Worm (Caenorhabditis elegans) whole organism, L1 larva: Measurements from ENCODE around the gene col-95.

Experiments used
- C04F5.9 ChIP-seq: sonication (generic microtip); optimal IDR thresholded peaks from 2 replicates; lab custom pipeline; 2016; ENCODE audit warnings: missing genetic modification characterization, missing compliant biosample characterization
- C16A3.4 ChIP-seq: fragments of 150-350 bp; optimal IDR thresholded peaks from 2 replicates; lab custom pipeline; 2014; ENCODE audit warnings: missing biosample characterization, missing genetic modification characterization
- F16B12.6 ChIP-seq: fragments of 150-350 bp; optimal IDR thresholded peaks from 2 replicates; lab custom pipeline; 2014; ENCODE audit warnings: missing biosample characterization, missing genetic modification characterization
- alr-1 ChIP-seq: fragments of 200-800 bp; sonication (Bioruptor generic); optimal IDR thresholded peaks from 2 replicates; lab custom pipeline; 2018; ENCODE audit warnings: borderline replicate concordance, mild to moderate bottlenecking, missing genetic modification characterization, missing compliant biosample characterization
- aly-2 ChIP-seq: fragments of 150-350 bp; optimal IDR thresholded peaks from 2 replicates; lab custom pipeline; 2014; ENCODE audit warnings: missing biosample characterization, missing genetic modification characterization
- ama-1 ChIP-seq: fragments of 150-350 bp; optimal IDR thresholded peaks from 2 replicates; lab custom pipeline; 2014
- ceh-8 ChIP-seq: fragments of 200-800 bp; sonication (Bioruptor generic); optimal IDR thresholded peaks from 2 replicates; lab custom pipeline; 2018; ENCODE audit warnings: mild to moderate bottlenecking, missing genetic modification characterization, moderate library complexity, missing compliant biosample characterization
- ceh-82 ChIP-seq, 3 experiments: fragments of 150-350 bp in 1 of 3; sonication (generic microtip) in 2 of 3; optimal IDR thresholded peaks; 2 replicates each; lab custom pipeline; 2014 to 2017; ENCODE audit warnings: missing biosample characterization in 3 of 3, missing genetic modification characterization in 3 of 3
- ceh-88 ChIP-seq: fragments of 200-800 bp; sonication (Bioruptor generic); IDR thresholded peaks from 2 replicates; pipeline ENCODE4 v1.3.6; 2022; ENCODE audit warnings: missing genetic modification characterization, missing compliant biosample characterization
- ceh-90 ChIP-seq: sonication (generic microtip); optimal IDR thresholded peaks from 2 replicates; lab custom pipeline; 2016; ENCODE audit warnings: missing genetic modification characterization, missing compliant biosample characterization
- ces-1 ChIP-seq: fragments of 150-350 bp; optimal IDR thresholded peaks from 2 replicates; lab custom pipeline; 2014; ENCODE audit warnings: missing biosample characterization, missing genetic modification reagents, missing genetic modification characterization
- dpl-1 ChIP-seq, 3 experiments: fragments of 150-350 bp in 2 of 3; sonication (generic microtip) in 1 of 3; optimal IDR thresholded peaks; 2 replicates each; lab custom pipeline; 2014 to 2017; ENCODE audit warnings: missing biosample characterization in 3 of 3, missing genetic modification characterization in 3 of 3, missing genetic modification reagents in 3 of 3
- egl-27 ChIP-seq, 2 experiments: fragments of 150-350 bp in 1 of 2; sonication (generic microtip); optimal IDR thresholded peaks; 3 replicates each; lab custom pipeline; 2017 to 2018; ENCODE audit warnings: missing biosample characterization in 2 of 2, missing genetic modification characterization in 2 of 2, missing genetic modification reagents in 2 of 2
- elt-2 ChIP-seq: sonication (generic microtip); optimal IDR thresholded peaks from 2 replicates; lab custom pipeline; 2016; ENCODE audit warnings: missing genetic modification characterization, mild to moderate bottlenecking, inconsistent platforms, missing compliant biosample characterization, missing genetic modification reagents
- elt-3 ChIP-seq, 6 experiments: fragments of 150-350 bp in 1 of 6; sonication (generic microtip); optimal IDR thresholded peaks; 2 replicates each; lab custom pipeline; 2017 to 2018; ENCODE audit warnings: missing biosample characterization in 6 of 6, missing genetic modification characterization in 6 of 6, inconsistent platforms in 1 of 6
- ets-5 ChIP-seq: fragments of 200-800 bp; sonication (Bioruptor generic); IDR thresholded peaks from 2 replicates; pipeline ENCODE4 v1.3.6; 2022; ENCODE audit warnings: missing genetic modification characterization, missing compliant biosample characterization
- fkh-10 ChIP-seq: sonication (generic microtip); optimal IDR thresholded peaks from 2 replicates; lab custom pipeline; 2017; ENCODE audit warnings: missing biosample characterization, missing genetic modification reagents, missing genetic modification characterization
- fkh-4 ChIP-seq: sonication (generic microtip); optimal IDR thresholded peaks from 2 replicates; lab custom pipeline; 2016; ENCODE audit warnings: missing compliant biosample characterization, missing genetic modification characterization, borderline replicate concordance
- fkh-8 ChIP-seq: sonication (generic microtip); optimal IDR thresholded peaks from 2 replicates; lab custom pipeline; 2016; ENCODE audit warnings: mild to moderate bottlenecking, missing genetic modification characterization, missing compliant biosample characterization
- grh-1 ChIP-seq: fragments of 200-800 bp; sonication (Bioruptor generic); IDR thresholded peaks from 2 replicates; pipeline ENCODE4 v1.3.6; 2022; ENCODE audit warnings: missing genetic modification reagents, missing genetic modification characterization, missing compliant biosample characterization
- hlh-17 ChIP-seq: fragments of 200-800 bp; sonication (Bioruptor generic); optimal IDR thresholded peaks from 2 replicates; lab custom pipeline; 2018; ENCODE audit warnings: missing genetic modification characterization, mild to moderate bottlenecking, missing compliant biosample characterization, moderate library complexity, borderline replicate concordance
- hlh-4 ChIP-seq: sonication (generic microtip); optimal IDR thresholded peaks from 2 replicates; lab custom pipeline; 2016; ENCODE audit warnings: mild to moderate bottlenecking, missing genetic modification characterization, missing compliant biosample characterization
- irx-1 ChIP-seq: sonication (generic microtip); optimal IDR thresholded peaks from 2 replicates; lab custom pipeline; 2016; ENCODE audit warnings: missing genetic modification characterization, missing compliant biosample characterization
- jun-1 ChIP-seq: fragments of 150-350 bp; optimal IDR thresholded peaks from 2 replicates; lab custom pipeline; 2014; ENCODE audit warnings: missing biosample characterization, missing genetic modification reagents, missing genetic modification characterization
- lin-13 ChIP-seq: fragments of 150-350 bp; optimal IDR thresholded peaks from 2 replicates; lab custom pipeline; 2014; ENCODE audit warnings: missing biosample characterization, missing genetic modification reagents, missing genetic modification characterization
- lin-14 ChIP-seq: fragments of 200-800 bp; sonication (Bioruptor generic); optimal IDR thresholded peaks from 2 replicates; lab custom pipeline; 2018; ENCODE audit warnings: mild to moderate bottlenecking, missing genetic modification characterization, moderate library complexity, missing compliant biosample characterization
- lin-15B ChIP-seq: fragments of 150-350 bp; sonication (generic microtip); optimal IDR thresholded peaks from 3 replicates; lab custom pipeline; 2014; ENCODE audit warnings: missing biosample characterization, missing genetic modification characterization
- lir-3 ChIP-seq: sonication (generic microtip); optimal IDR thresholded peaks from 2 replicates; lab custom pipeline; 2016; ENCODE audit warnings: mild to moderate bottlenecking, missing genetic modification characterization, moderate library complexity, missing compliant biosample characterization; ENCODE audit not compliant: poor library complexity
- mab-9 ChIP-seq: fragments of 200-800 bp; sonication (Bioruptor generic); IDR thresholded peaks from 2 replicates; pipeline ENCODE4 v1.3.6; 2022; ENCODE audit warnings: missing genetic modification reagents, missing genetic modification characterization, missing compliant biosample characterization
- mef-2 ChIP-seq: fragments of 150-350 bp; optimal IDR thresholded peaks from 2 replicates; lab custom pipeline; 2014; ENCODE audit warnings: missing biosample characterization, missing genetic modification characterization
- mep-1 ChIP-seq: fragments of 150-350 bp; optimal IDR thresholded peaks from 2 replicates; lab custom pipeline; 2014; ENCODE audit warnings: missing biosample characterization, missing genetic modification characterization
- nhr-11 ChIP-seq: fragments of 150-350 bp; optimal IDR thresholded peaks from 2 replicates; lab custom pipeline; 2014; ENCODE audit warnings: missing biosample characterization, missing genetic modification characterization
- nhr-12 ChIP-seq: sonication (generic microtip); optimal IDR thresholded peaks from 2 replicates; lab custom pipeline; 2017; ENCODE audit warnings: missing biosample characterization, missing genetic modification characterization
- nhr-19 ChIP-seq: fragments of 200-800 bp; sonication (Bioruptor generic); conservative IDR thresholded peaks from 2 replicates; pipeline ENCODE4 v1.3.6; 2022; ENCODE audit warnings: missing genetic modification characterization, missing compliant biosample characterization
- nhr-237 ChIP-seq: fragments of 150-350 bp; optimal IDR thresholded peaks from 2 replicates; lab custom pipeline; 2014; ENCODE audit warnings: missing biosample characterization, missing genetic modification characterization
- nhr-28 ChIP-seq: fragments of 150-350 bp; optimal IDR thresholded peaks from 2 replicates; lab custom pipeline; 2014; ENCODE audit warnings: missing biosample characterization, missing genetic modification characterization
- nhr-71 ChIP-seq: sonication (generic microtip); optimal IDR thresholded peaks from 2 replicates; lab custom pipeline; 2016; ENCODE audit warnings: mild to moderate bottlenecking, missing genetic modification characterization, moderate library complexity, missing compliant biosample characterization
- nhr-76 ChIP-seq: sonication (generic microtip); optimal IDR thresholded peaks from 2 replicates; lab custom pipeline; 2017; ENCODE audit warnings: missing biosample characterization, missing genetic modification characterization
- nhr-90 ChIP-seq: sonication (generic microtip); optimal IDR thresholded peaks from 2 replicates; lab custom pipeline; 2016; ENCODE audit warnings: mild to moderate bottlenecking, missing genetic modification characterization, missing compliant biosample characterization; ENCODE audit not compliant: poor library complexity
- pag-3 ChIP-seq: sonication (generic microtip); optimal IDR thresholded peaks from 2 replicates; lab custom pipeline; 2017; ENCODE audit warnings: missing genetic modification characterization, mild to moderate bottlenecking, missing compliant biosample characterization, antibody characterized with exemption, borderline replicate concordance; ENCODE audit not compliant: insufficient read depth
- pax-3 ChIP-seq: fragments of 200-800 bp; sonication (Bioruptor generic); optimal IDR thresholded peaks from 2 replicates; lab custom pipeline; 2018; ENCODE audit warnings: mild to moderate bottlenecking, missing genetic modification characterization, moderate library complexity, missing compliant biosample characterization
- snpc-4 ChIP-seq: fragments of 150-350 bp; optimal IDR thresholded peaks from 2 replicates; lab custom pipeline; 2014; ENCODE audit warnings: missing biosample characterization, missing genetic modification characterization
- snu-23 ChIP-seq: sonication (generic microtip); optimal IDR thresholded peaks from 2 replicates; lab custom pipeline; 2016; ENCODE audit warnings: missing genetic modification characterization, missing compliant biosample characterization
- sox-4 ChIP-seq: sonication (generic microtip); optimal IDR thresholded peaks from 2 replicates; lab custom pipeline; 2016; ENCODE audit warnings: missing genetic modification characterization, missing compliant biosample characterization
- sup-37 ChIP-seq: fragments of 200-800 bp; sonication (Bioruptor generic); optimal IDR thresholded peaks from 2 replicates; lab custom pipeline; 2018; ENCODE audit warnings: mild to moderate bottlenecking, missing genetic modification characterization, missing compliant biosample characterization
- tbx-2 ChIP-seq: sonication (generic microtip); optimal IDR thresholded peaks from 2 replicates; lab custom pipeline; 2016; ENCODE audit warnings: missing genetic modification characterization, missing compliant biosample characterization
- unc-30 ChIP-seq: sonication (generic microtip); optimal IDR thresholded peaks from 2 replicates; lab custom pipeline; 2017; ENCODE audit warnings: missing biosample characterization, missing genetic modification characterization
- unc-86 ChIP-seq: sonication (generic microtip); optimal IDR thresholded peaks from 2 replicates; lab custom pipeline; 2016; ENCODE audit warnings: missing genetic modification characterization, missing compliant biosample characterization
- unc-98 ChIP-seq: fragments of 200-800 bp; sonication (Bioruptor generic); IDR thresholded peaks from 2 replicates; pipeline ENCODE4 v1.3.6; 2022; ENCODE audit warnings: missing genetic modification characterization, missing compliant biosample characterization
- xbp-1 ChIP-seq: sonication (generic microtip); optimal IDR thresholded peaks from 2 replicates; lab custom pipeline; 2016; ENCODE audit warnings: missing genetic modification characterization, missing compliant biosample characterization
- zag-1 ChIP-seq: fragments of 150-350 bp; optimal IDR thresholded peaks from 2 replicates; lab custom pipeline; 2014; ENCODE audit warnings: missing biosample characterization, missing genetic modification characterization
- zip-4 ChIP-seq: fragments of 200-800 bp; sonication (Bioruptor generic); optimal IDR thresholded peaks from 2 replicates; lab custom pipeline; 2018; ENCODE audit warnings: mild to moderate bottlenecking, missing genetic modification characterization, moderate library complexity, missing compliant biosample characterization
- ztf-4 ChIP-seq: fragments of 150-350 bp; optimal IDR thresholded peaks from 2 replicates; lab custom pipeline; 2014; ENCODE audit warnings: missing biosample characterization, missing genetic modification characterization

Gene col-95

DNA sequence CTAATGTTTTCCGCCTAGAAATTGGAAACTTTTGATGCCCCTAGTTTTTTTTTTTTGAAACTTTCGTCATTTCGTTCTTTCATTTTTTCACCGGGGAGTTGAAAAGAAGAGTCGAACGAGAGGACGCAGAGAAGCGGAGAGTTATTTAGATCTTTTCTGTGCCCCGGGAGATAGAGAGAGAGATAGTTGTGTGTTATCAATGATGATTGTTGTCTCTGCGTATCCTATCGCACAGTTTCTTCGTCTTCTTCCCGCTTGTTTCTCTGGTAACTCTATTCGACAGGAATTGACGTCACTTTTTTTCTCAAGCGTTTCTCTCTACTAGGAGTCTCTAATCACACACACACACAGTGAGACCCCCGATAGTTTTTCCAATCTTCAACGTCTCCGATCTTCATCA lies 14.5 kb upstream of the col-95 start:
- TF ChIP-seq sup-37 (GFP tag; lab: Kevin White, UChicago): no peak
- peak; percentile 66 for TF ChIP-seq nhr-90 (tag; lab: Kevin White, UChicago)
- no peak for TF ChIP-seq aly-2 (tag; lab: Kevin White, UChicago)
- no peak for TF ChIP-seq irx-1 (tag; lab: Kevin White, UChicago)
- TF ChIP-seq elt-3 (tag; optimal IDR thresholded peaks at IDR 0.05; lab: Kevin White, UChicago): peak in 4 of 6 experiments; percentile 35 to 95 (median 82)
- TF ChIP-seq nhr-76 (tag; lab: Kevin White, UChicago): no peak
- no peak for TF ChIP-seq grh-1
- no peak for TF ChIP-seq mab-9
- no peak for TF ChIP-seq ces-1 (GFP tag; lab: Kevin White, UChicago)
- peak; percentile 68 for TF ChIP-seq tbx-2 (tag; lab: Kevin White, UChicago)
- TF ChIP-seq nhr-12 (tag; lab: Kevin White, UChicago): no peak
- no peak for TF ChIP-seq unc-98 (GFP tag; lab: Robert Waterston, UW)
- TF ChIP-seq ceh-82 (tag; optimal IDR thresholded peaks at IDR 0.05; lab: Kevin White, UChicago): peak in 2 of 3 experiments; percentile 6 to 8
- TF ChIP-seq jun-1 (tag; lab: Kevin White, UChicago): peak; percentile 59
- TF ChIP-seq pax-3: peak; percentile 21
- TF ChIP-seq C04F5.9 (tag; lab: Kevin White, UChicago): no peak
- TF ChIP-seq snpc-4: no peak
- TF ChIP-seq snu-23: peak; percentile 78
- peak; percentile 33 for TF ChIP-seq xbp-1
- TF ChIP-seq ceh-8 (GFP tag; lab: Kevin White, UChicago): no peak
- peak; percentile 25 for TF ChIP-seq lin-13 (GFP tag; lab: Kevin White, UChicago)
- TF ChIP-seq dpl-1 (GFP tag; optimal IDR thresholded peaks at IDR 0.05; lab: Kevin White, UChicago): peak; percentile 11 to 17 (median 16)
- TF ChIP-seq ets-5 (GFP tag; lab: Robert Waterston, UW): no peak
- no peak for TF ChIP-seq pag-3 (tag; lab: Kevin White, UChicago)
- TF ChIP-seq zag-1: no peak
- no peak for TF ChIP-seq F16B12.6 (tag; lab: Kevin White, UChicago)
- no peak for TF ChIP-seq nhr-28 (tag; lab: Kevin White, UChicago)
- TF ChIP-seq lir-3: peak; percentile 6
- peak; percentile 61 for TF ChIP-seq C16A3.4 (tag; lab: Kevin White, UChicago)
- TF ChIP-seq fkh-10 (GFP tag; lab: Kevin White, UChicago): no peak
- no peak for TF ChIP-seq unc-86
- no peak for TF ChIP-seq fkh-4 (tag; lab: Kevin White, UChicago)
- TF ChIP-seq lin-14 (GFP tag; lab: Kevin White, UChicago): peak; percentile 83
- no peak for TF ChIP-seq ceh-88 (GFP tag; lab: Robert Waterston, UW)
- TF ChIP-seq zip-4 (GFP tag; lab: Kevin White, UChicago): no peak
- no peak for TF ChIP-seq unc-30 (tag; lab: Kevin White, UChicago)
- no peak for TF ChIP-seq lin-15B (tag; lab: Kevin White, UChicago)
- TF ChIP-seq mep-1 (tag; lab: Kevin White, UChicago): peak; percentile 37
- TF ChIP-seq elt-2 (tag; lab: Kevin White, UChicago): peak; percentile 78
- peak; percentile 52 for TF ChIP-seq nhr-19 (GFP tag; lab: Robert Waterston, UW)
- TF ChIP-seq alr-1: no peak
- TF ChIP-seq hlh-17 (GFP tag; lab: Kevin White, UChicago): no peak
- no peak for TF ChIP-seq sox-4
- no peak for TF ChIP-seq ceh-90 (tag; lab: Kevin White, UChicago)
- no peak for TF ChIP-seq nhr-11 (tag; lab: Kevin White, UChicago)
- no peak for TF ChIP-seq fkh-8 (tag; lab: Kevin White, UChicago)
- no peak for TF ChIP-seq mef-2 (tag; lab: Kevin White, UChicago)
- TF ChIP-seq nhr-237 (tag; lab: Kevin White, UChicago): no peak
- no peak for TF ChIP-seq ztf-4
- TF ChIP-seq ama-1 (lab: Kevin White, UChicago): no peak
- peak; percentile 79 for TF ChIP-seq nhr-71 (tag; lab: Kevin White, UChicago)
- TF ChIP-seq egl-27 (tag; optimal IDR thresholded peaks at IDR 0.05; lab: Kevin White, UChicago): peak in 1 of 2 experiments; percentile 33
- TF ChIP-seq hlh-4 (tag; lab: Kevin White, UChicago): no peak
